Fruit fly (Drosophila melanogaster): ENCODE measurements around the gene CASK.

DNA sequence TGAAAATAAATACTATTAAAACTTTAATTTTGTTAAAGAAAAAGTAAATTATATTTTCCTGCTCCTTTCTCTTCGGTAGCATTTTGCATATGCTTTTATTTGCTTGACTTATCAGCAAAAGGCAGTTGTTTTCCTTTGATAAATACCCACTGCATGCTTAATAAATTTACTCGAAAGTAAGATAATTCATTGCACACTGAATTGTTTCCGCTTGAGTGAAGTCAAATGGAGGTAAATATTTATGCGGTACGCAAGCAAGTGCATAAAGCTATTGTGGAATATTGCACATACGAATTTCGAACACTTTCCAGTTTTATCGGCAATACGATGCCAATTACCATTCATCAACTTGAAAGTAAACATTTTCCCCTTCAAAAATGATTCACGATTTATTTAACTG is 602 bp upstream of the CASK start:
- TF ChIP-seq psq (optimal IDR thresholded peaks at IDR 0.05), result no peak
- no peak for TF ChIP-seq Myc (optimal IDR thresholded peaks at IDR 0.05)
- no peak for TF ChIP-seq h (optimal IDR thresholded peaks at IDR 0.05)
- TF ChIP-seq insv (optimal IDR thresholded peaks at IDR 0.05), result no peak
- no peak for TF ChIP-seq Sin3A (optimal IDR thresholded peaks at IDR 0.05)
- no peak for TF ChIP-seq ttk (optimal IDR thresholded peaks at IDR 0.05)
